Fruit fly (Drosophila melanogaster) whole organism, embryonic: ENCODE results near the gene Fnta.
A peak's percentile ranks its signal among the peaks of the same experiment; 100 is the strongest.

Experiments
- Adf1 ChIP-seq: fragments of 200-800 bp; sonication (Bioruptor generic); IDR thresholded peaks from 2 replicates; pipeline ENCODE4 v1.3.6; 2022; ENCODE audit warnings: missing biosample characterization, missing genetic modification characterization
- Aef1 ChIP-seq: fragments of 200-800 bp; sonication (Bioruptor generic); IDR thresholded peaks from 3 replicates; pipeline ENCODE4 v1.3.6; 2022; ENCODE audit warnings: missing biosample characterization, missing genetic modification characterization
- B-H2 ChIP-seq: fragments of 200-800 bp; sonication (Bioruptor generic); optimal IDR thresholded peaks from 2 replicates; lab custom pipeline; 2018; ENCODE audit warnings: missing biosample characterization, mild to moderate bottlenecking, missing genetic modification characterization
- Blimp-1 ChIP-seq: fragments of 200-800 bp; sonication (Bioruptor generic); optimal IDR thresholded peaks from 3 replicates; lab custom pipeline; 2018; ENCODE audit warnings: missing biosample characterization, missing genetic modification characterization, mild to moderate bottlenecking, moderate library complexity, missing genetic modification reagents
- CG12155 ChIP-seq: fragments of 200-800 bp; sonication (Bioruptor generic); optimal IDR thresholded peaks from 3 replicates; lab custom pipeline; 2016; ENCODE audit warnings: missing biosample characterization, missing genetic modification characterization
- CG13287 ChIP-seq: fragments of 200-800 bp; sonication (Bioruptor generic); IDR thresholded peaks from 2 replicates; pipeline ENCODE4 v1.3.6; 2022; ENCODE audit warnings: missing biosample characterization, missing genetic modification characterization; ENCODE audit not compliant: partially characterized antibody
- CG14014 ChIP-seq: fragments of 200-800 bp; sonication (Bioruptor generic); IDR thresholded peaks from 2 replicates; pipeline ENCODE4 v1.3.6; 2022; ENCODE audit warnings: missing biosample characterization, missing genetic modification characterization
- CG16813 ChIP-seq: fragments of 200-800 bp; sonication (Bioruptor generic); IDR thresholded peaks from 3 replicates; pipeline ENCODE4 v1.3.6; 2022; ENCODE audit warnings: missing biosample characterization, missing genetic modification characterization; ENCODE audit not compliant: partially characterized antibody
- CG17385 ChIP-seq: fragments of 200-800 bp; sonication (Bioruptor generic); optimal IDR thresholded peaks from 3 replicates; lab custom pipeline; 2018; ENCODE audit warnings: missing biosample characterization, mild to moderate bottlenecking, missing genetic modification characterization
- CG17912 ChIP-seq: fragments of 200-800 bp; sonication (Bioruptor generic); optimal IDR thresholded peaks from 2 replicates; lab custom pipeline; 2018; ENCODE audit warnings: missing biosample characterization, mild to moderate bottlenecking, missing genetic modification characterization
- CG2678 ChIP-seq: fragments of 200-800 bp; sonication (Bioruptor generic); optimal IDR thresholded peaks from 3 replicates; lab custom pipeline; 2019; ENCODE audit warnings: missing biosample characterization, mild to moderate bottlenecking, missing genetic modification characterization, moderate library complexity
- CG30431 ChIP-seq: fragments of 200-800 bp; sonication (Bioruptor generic); optimal IDR thresholded peaks from 2 replicates; lab custom pipeline; 2017; ENCODE audit warnings: missing biosample characterization, missing genetic modification characterization
- CG3163 ChIP-seq: fragments of 200-800 bp; sonication (Bioruptor generic); optimal IDR thresholded peaks from 3 replicates; lab custom pipeline; 2016; ENCODE audit warnings: missing biosample characterization, missing genetic modification characterization
- CG32532 ChIP-seq: fragments of 200-800 bp; sonication (Bioruptor generic); IDR thresholded peaks from 2 replicates; pipeline ENCODE4 v1.3.6; 2022; ENCODE audit warnings: missing biosample characterization, missing genetic modification characterization
- CG32767 ChIP-seq: fragments of 200-800 bp; sonication (Bioruptor generic); IDR thresholded peaks from 2 replicates; pipeline ENCODE4 v1.3.6; 2022; ENCODE audit warnings: missing biosample characterization, missing genetic modification characterization
- CG3726 ChIP-seq: fragments of 200-800 bp; sonication (Bioruptor generic); IDR thresholded peaks from 3 replicates; pipeline ENCODE4, ENCODE4 v1.3.6; 2022; ENCODE audit warnings: missing biosample characterization, missing genetic modification characterization
- CG4424 ChIP-seq: fragments of 200-800 bp; sonication (Bioruptor generic); optimal IDR thresholded peaks from 3 replicates; lab custom pipeline; 2016; ENCODE audit warnings: missing biosample characterization, missing genetic modification characterization
- CG4820 ChIP-seq: fragments of 200-800 bp; sonication (Bioruptor generic); optimal IDR thresholded peaks from 3 replicates; lab custom pipeline; 2016; ENCODE audit warnings: missing biosample characterization, missing genetic modification characterization
- CG6175 ChIP-seq: fragments of 200-800 bp; sonication (Bioruptor generic); IDR thresholded peaks from 3 replicates; pipeline ENCODE4 v1.3.6; 2022; ENCODE audit warnings: missing biosample characterization, missing genetic modification characterization
- CG6791 ChIP-seq: fragments of 200-800 bp; sonication (Bioruptor generic); IDR thresholded peaks from 3 replicates; pipeline ENCODE4 v1.3.6; 2022; ENCODE audit warnings: missing biosample characterization, missing genetic modification characterization; ENCODE audit not compliant: partially characterized antibody
- CG7357 ChIP-seq: fragments of 200-800 bp; sonication (Bioruptor generic); IDR thresholded peaks from 3 replicates; pipeline ENCODE4 v1.3.6; 2022; ENCODE audit warnings: missing biosample characterization, missing genetic modification characterization
- CG7556 ChIP-seq: fragments of 200-800 bp; sonication (Bioruptor generic); optimal IDR thresholded peaks from 2 replicates; lab custom pipeline; 2017; ENCODE audit warnings: missing biosample characterization, mild to moderate bottlenecking, missing genetic modification characterization
- CG9817 ChIP-seq: fragments of 200-800 bp; sonication (Bioruptor generic); optimal IDR thresholded peaks from 2 replicates; lab custom pipeline; 2018; ENCODE audit warnings: missing biosample characterization, mild to moderate bottlenecking, missing genetic modification characterization, moderate library complexity
- CHES-1-like ChIP-seq: fragments of 200-800 bp; sonication (Bioruptor generic); optimal IDR thresholded peaks from 2 replicates; lab custom pipeline; 2016; ENCODE audit warnings: missing biosample characterization, missing genetic modification characterization
- Eip74EF ChIP-seq, 2 experiments: fragments of 200-800 bp in 1 of 2; fragments of >200 bp in 1 of 2; sonication (Bioruptor generic) in 1 of 2; optimal IDR thresholded peaks; 2 replicates each; lab custom pipeline; 2017 to 2019; ENCODE audit warnings: missing biosample characterization in 2 of 2, missing genetic modification characterization in 2 of 2, mild to moderate bottlenecking in 1 of 2, moderate library complexity in 1 of 2
- Ets97D ChIP-seq: fragments of 200-800 bp; sonication (Bioruptor generic); optimal IDR thresholded peaks from 3 replicates; lab custom pipeline; 2016; ENCODE audit warnings: missing biosample characterization, missing genetic modification characterization
- Fer3 ChIP-seq: fragments of 200-800 bp; sonication (Bioruptor generic); optimal IDR thresholded peaks from 2 replicates; lab custom pipeline; 2018; ENCODE audit warnings: missing biosample characterization, mild to moderate bottlenecking, missing genetic modification characterization, moderate library complexity
- HLH4C ChIP-seq: fragments of 200-800 bp; sonication (Bioruptor generic); IDR thresholded peaks from 3 replicates; pipeline ENCODE4 v1.3.6; 2022; ENCODE audit warnings: missing biosample characterization, missing genetic modification characterization; ENCODE audit not compliant: partially characterized antibody
- Max ChIP-seq: fragments of 200-800 bp; sonication (Bioruptor generic); optimal IDR thresholded peaks from 2 replicates; lab custom pipeline; 2016; ENCODE audit warnings: missing biosample characterization, mild to moderate bottlenecking, missing genetic modification characterization
- Nf-YB ChIP-seq: fragments of 200-800 bp; sonication (Bioruptor generic); optimal IDR thresholded peaks from 3 replicates; lab custom pipeline; 2019; ENCODE audit warnings: missing biosample characterization, mild to moderate bottlenecking, missing genetic modification characterization, moderate library complexity
- NfI ChIP-seq: fragments of 200-800 bp; sonication (Bioruptor generic); optimal IDR thresholded peaks from 3 replicates; lab custom pipeline; 2018; ENCODE audit warnings: missing biosample characterization, mild to moderate bottlenecking, missing genetic modification characterization, moderate library complexity
- Opbp ChIP-seq: fragments of 200-800 bp; sonication (Bioruptor generic); IDR thresholded peaks from 3 replicates; pipeline ENCODE4 v1.3.6; 2022; ENCODE audit warnings: missing biosample characterization, missing genetic modification characterization; ENCODE audit not compliant: partially characterized antibody
- Rfx ChIP-seq: fragments of 200-800 bp; sonication (Bioruptor generic); IDR thresholded peaks from 2 replicates; pipeline ENCODE4 v1.3.6; 2022; ENCODE audit warnings: missing biosample characterization, missing genetic modification characterization
- caup ChIP-seq: fragments of 200-800 bp; sonication (Bioruptor generic); optimal IDR thresholded peaks from 3 replicates; lab custom pipeline; 2017; ENCODE audit warnings: missing biosample characterization, mild to moderate bottlenecking, missing genetic modification characterization, moderate library complexity; ENCODE audit not compliant: severe bottlenecking
- chm ChIP-seq: fragments of 200-800 bp; sonication (Bioruptor generic); IDR thresholded peaks from 2 replicates; pipeline ENCODE4 v1.3.6; 2022; ENCODE audit warnings: missing biosample characterization, missing genetic modification characterization
- ci ChIP-seq: fragments of 200-800 bp; sonication (Bioruptor generic); IDR thresholded peaks from 3 replicates; pipeline ENCODE4 v1.3.6; 2022; ENCODE audit warnings: missing biosample characterization, missing genetic modification characterization
- dati ChIP-seq: fragments of 200-800 bp; sonication (Bioruptor generic); IDR thresholded peaks from 2 replicates; pipeline ENCODE4 v1.3.6; 2022; ENCODE audit warnings: missing biosample characterization, missing genetic modification characterization
- disco-r ChIP-seq: fragments of 200-800 bp; sonication (Bioruptor generic); optimal IDR thresholded peaks from 2 replicates; lab custom pipeline; 2016; ENCODE audit warnings: missing biosample characterization, missing genetic modification characterization
- ftz-f1 ChIP-seq: fragments of 200-800 bp; sonication (Bioruptor generic); optimal IDR thresholded peaks from 2 replicates; lab custom pipeline; 2016; ENCODE audit warnings: missing biosample characterization, missing genetic modification characterization
- her ChIP-seq: fragments of 200-800 bp; sonication (Bioruptor generic); optimal IDR thresholded peaks from 2 replicates; lab custom pipeline; 2016; ENCODE audit warnings: missing biosample characterization, missing genetic modification characterization
- hth ChIP-seq: fragments of >200 bp; optimal IDR thresholded peaks from 2 replicates; lab custom pipeline; 2017; ENCODE audit warnings: inconsistent platforms
- kah ChIP-seq: fragments of 200-800 bp; sonication (Bioruptor generic); optimal IDR thresholded peaks from 2 replicates; lab custom pipeline; 2018; ENCODE audit warnings: missing biosample characterization, mild to moderate bottlenecking, missing genetic modification characterization
- lab ChIP-seq: fragments of 200-800 bp; sonication (Bioruptor generic); optimal IDR thresholded peaks from 3 replicates; lab custom pipeline; 2017; ENCODE audit warnings: missing biosample characterization, missing genetic modification characterization, mild to moderate bottlenecking, moderate library complexity, missing genetic modification reagents
- mam ChIP-seq: fragments of 200-800 bp; sonication (Bioruptor generic); optimal IDR thresholded peaks from 3 replicates; lab custom pipeline; 2016; ENCODE audit warnings: missing biosample characterization, missing genetic modification characterization
- pb ChIP-seq: fragments of 200-800 bp; sonication (Bioruptor generic); optimal IDR thresholded peaks from 3 replicates; lab custom pipeline; 2016; ENCODE audit warnings: missing biosample characterization, missing genetic modification characterization
- prd ChIP-seq, 3 experiments: fragments of >200 bp in 2 of 3; fragments of 200-800 bp in 1 of 3; sonication (Bioruptor generic) in 1 of 3; optimal IDR thresholded peaks in 2 of 3; IDR thresholded peaks in 1 of 3; 2 replicates in 2 of 3; 3 replicates in 1 of 3; pipeline versions ENCODE4 v1.3.6 to Lab custom; 2017 to 2022; ENCODE audit warnings: missing biosample characterization in 1 of 3, missing genetic modification characterization in 1 of 3
- salm ChIP-seq: fragments of 200-800 bp; sonication (Bioruptor generic); optimal IDR thresholded peaks from 2 replicates; lab custom pipeline; 2018; ENCODE audit warnings: missing biosample characterization, mild to moderate bottlenecking, missing genetic modification characterization
- ssp ChIP-seq: fragments of 200-800 bp; sonication (Bioruptor generic); IDR thresholded peaks from 2 replicates; pipeline ENCODE4 v1.3.6; 2022; ENCODE audit warnings: missing biosample characterization, missing genetic modification characterization
- stwl ChIP-seq: fragments of 200-800 bp; sonication (Bioruptor generic); optimal IDR thresholded peaks from 3 replicates; lab custom pipeline; 2018; ENCODE audit warnings: missing biosample characterization, mild to moderate bottlenecking, missing genetic modification characterization, moderate library complexity

Fnta gene

DNA sequence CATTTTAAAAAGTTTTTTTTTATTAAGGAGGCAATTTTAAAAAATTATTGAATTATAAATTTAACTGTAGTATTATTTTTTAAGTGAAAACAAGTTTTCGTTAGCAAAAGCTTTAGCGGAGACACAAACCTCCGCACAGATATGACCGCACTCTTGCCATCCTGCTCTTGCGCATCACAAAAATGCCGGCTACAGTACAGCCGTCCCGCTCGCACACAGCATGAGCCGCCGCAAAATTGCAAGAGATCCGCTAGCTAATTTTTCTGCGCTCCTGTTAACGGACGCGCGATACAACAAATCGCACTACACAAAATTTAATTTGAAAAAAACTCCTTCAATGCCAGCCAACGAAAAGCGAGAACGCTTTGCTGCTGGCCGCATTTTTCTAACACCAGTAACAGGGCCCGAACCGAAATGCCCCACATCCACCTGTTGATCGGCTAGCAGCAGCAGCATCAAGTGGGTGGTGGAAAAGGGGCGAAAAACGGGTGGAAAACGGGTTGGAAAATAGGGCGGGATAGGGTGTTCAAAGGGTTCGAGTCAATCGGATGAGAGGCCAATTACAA is 20.4 kb downstream of the Fnta start (continued):
- TF ChIP-seq CHES-1-like (GFP tag; lab: Kevin White, UChicago) (peak; percentile 70), Opbp (GFP tag; lab: Robert Waterston, UW) (peak; percentile 68), CG17385 (peak; percentile 16), CG3726 (GFP tag; lab: Robert Waterston, UW) (no peak), CG3163 (GFP tag; lab: Kevin White, UChicago) (no peak), Adf1 (GFP tag; lab: Robert Waterston, UW) (peak; percentile 70), disco-r (no peak), salm (tag; lab: Kevin White, UChicago) (no peak), her (GFP tag; lab: Kevin White, UChicago) (peak; percentile 44), CG2678 (tag; lab: Kevin White, UChicago) (peak; percentile 29), CG9817 (tag; lab: Kevin White, UChicago) (peak; percentile 17), B-H2 (GFP tag; lab: Kevin White, UChicago) (peak; percentile 71), dati (GFP tag; lab: Robert Waterston, UW) (no peak), Aef1 (GFP tag; lab: Robert Waterston, UW) (peak; percentile 37; the same call in 1 of the 3 replicates), Fer3 (tag; lab: Kevin White, UChicago) (peak; percentile 35), Blimp-1 (peak; percentile 52), Rfx (GFP tag; lab: Robert Waterston, UW) (peak; percentile 73), CG30431 (GFP tag; lab: Kevin White, UChicago) (no peak), CG6175 (GFP tag; lab: Robert Waterston, UW) (no peak), hth (lab: Kevin White, UChicago) (no peak), kah (GFP tag; lab: Kevin White, UChicago) (peak; percentile 99), ci (peak; percentile 54; the same call in 1 of the 3 replicates), CG17912 (peak; percentile 79), ssp (GFP tag; lab: Robert Waterston, UW) (no peak), CG12155 (peak; percentile 35), lab (peak; percentile 57), mam (GFP tag; lab: Kevin White, UChicago) (no peak), CG4820 (no peak), CG13287 (GFP tag; lab: Robert Waterston, UW) (peak; percentile 76), Max (peak; percentile 64), caup (GFP tag; lab: Kevin White, UChicago) (peak; percentile 65), NfI (GFP tag; lab: Kevin White, UChicago) (peak; percentile 60), CG32767 (GFP tag; lab: Robert Waterston, UW) (peak; percentile 53; the same call in 1 of the 2 replicates), Eip74EF (GFP tag; optimal IDR thresholded peaks at IDR 0.05; lab: Kevin White, UChicago) (no peak), stwl (tag; lab: Kevin White, UChicago) (peak; percentile 74), ftz-f1 (GFP tag; lab: Kevin White, UChicago) (peak; percentile 91), prd (optimal IDR thresholded peaks at IDR 0.05; lab: Kevin White, UChicago) (no peak), prd (GFP tag; IDR thresholded peaks at IDR 0.05; lab: Robert Waterston, UW) (peak; percentile 26; the same call in 1 of the 3 replicates), CG32532 (GFP tag; lab: Robert Waterston, UW) (peak; percentile 41; the same call in 1 of the 2 replicates), CG14014 (GFP tag; lab: Robert Waterston, UW) (peak; percentile 50; the same call in 1 of the 2 replicates), CG16813 (GFP tag; lab: Robert Waterston, UW) (0 out of 3 replicates have a peak, but pooled peaks have one; percentile 46), HLH4C (GFP tag; lab: Robert Waterston, UW) (peak; percentile 31; the same call in 2 of the 3 replicates), Ets97D (GFP tag; lab: Kevin White, UChicago) (peak; percentile 39), Nf-YB (GFP tag; lab: Kevin White, UChicago) (peak; percentile 95), CG7556 (GFP tag; lab: Kevin White, UChicago) (peak; percentile 55), pb (no peak), CG4424 (peak; percentile 42), CG7357 (GFP tag; lab: Robert Waterston, UW) (no peak), CG6791 (GFP tag; lab: Robert Waterston, UW) (peak; percentile 68), chm (peak; percentile 71; the same call in 1 of the 2 replicates)
